Worm (Caenorhabditis elegans) whole organism, L4/young adult: Measurements from ENCODE around the gene K10G6.9.

Experiments
- W03F9.2 ChIP-seq: fragments of 150-350 bp; optimal IDR thresholded peaks from 2 replicates; lab custom pipeline; 2014; ENCODE audit warnings: missing biosample characterization, missing genetic modification characterization
- dao-5 ChIP-seq: sonication (generic microtip); optimal IDR thresholded peaks from 2 replicates; lab custom pipeline; 2016; ENCODE audit warnings: missing genotype, missing genetic modification characterization, moderate library complexity, missing compliant biosample characterization
- him-1 ChIP-seq: sonication (generic microtip); optimal IDR thresholded peaks from 2 replicates; lab custom pipeline; 2016; ENCODE audit warnings: missing genotype, missing genetic modification reagents, missing genetic modification characterization, missing compliant biosample characterization

The K10G6.9 gene

DNA sequence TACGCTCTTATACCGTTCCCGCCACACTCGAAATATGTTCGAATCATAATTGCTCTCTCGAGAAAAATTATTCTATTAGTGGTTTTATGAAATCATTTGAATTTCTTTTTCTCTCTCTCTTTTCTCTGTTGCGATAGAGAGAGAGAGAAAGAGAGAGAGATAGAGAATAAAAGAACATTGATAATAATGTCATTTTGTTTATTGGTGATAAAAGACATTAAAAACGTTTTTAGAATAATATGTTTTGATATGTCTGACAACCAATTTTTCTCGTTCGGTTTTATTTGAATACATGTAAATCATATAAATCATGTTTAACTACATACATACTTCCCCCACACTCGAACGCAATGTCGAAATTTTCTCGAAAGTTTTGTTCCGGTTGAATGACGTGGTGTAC is 19.1 kb upstream of the K10G6.9 start:
- TF ChIP-seq dao-5 (tag; lab: Kevin White, UChicago) (no peak), W03F9.2 (tag; lab: Kevin White, UChicago) (no peak), him-1 (tag; lab: Kevin White, UChicago) (no peak)

DNA sequence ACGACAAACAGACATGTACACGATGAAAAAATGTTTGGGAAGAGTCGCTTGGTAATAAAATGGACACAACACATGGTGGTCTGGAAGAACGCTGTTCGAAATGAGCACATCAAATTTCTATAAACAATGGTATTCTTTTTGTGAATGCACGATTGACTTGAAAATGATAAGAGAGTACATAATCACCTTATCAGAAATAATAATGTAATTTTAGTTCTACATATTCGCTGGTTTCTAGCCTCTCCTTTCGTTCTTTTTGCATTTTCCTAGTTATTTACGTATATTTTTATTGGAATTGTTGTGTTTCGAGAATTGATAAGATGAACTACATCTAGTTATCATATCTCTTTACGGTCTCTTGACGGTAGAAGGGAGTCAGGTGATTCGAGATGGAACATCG is 18.0 kb upstream of the K10G6.9 start:
- TF ChIP-seq dao-5 (tag; lab: Kevin White, UChicago) (no peak), W03F9.2 (tag; lab: Kevin White, UChicago) (no peak), him-1 (tag; lab: Kevin White, UChicago) (no peak)

DNA sequence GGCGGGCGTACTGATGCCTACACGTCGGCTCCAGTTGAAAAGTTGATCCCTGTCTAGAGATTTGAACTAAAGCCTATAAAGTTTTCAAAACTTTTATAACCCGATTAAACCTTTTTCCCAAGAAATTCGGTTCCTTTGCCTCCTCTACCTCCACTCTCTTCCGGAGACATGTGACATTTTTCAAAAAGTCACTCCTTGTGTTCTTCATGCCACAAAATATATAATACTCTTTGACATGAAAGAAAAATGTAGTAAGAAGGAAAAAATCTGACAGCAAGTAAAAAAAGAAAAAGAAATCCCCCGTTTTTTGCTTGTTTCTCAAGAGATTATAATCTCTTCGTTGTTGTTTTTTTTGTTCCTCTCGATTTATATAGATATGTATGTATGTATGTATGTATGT is 17.2 kb upstream of the K10G6.9 start:
- no peak for TF ChIP-seq W03F9.2 (tag; lab: Kevin White, UChicago)
- no peak for TF ChIP-seq dao-5 (tag; lab: Kevin White, UChicago)
- TF ChIP-seq him-1 (tag; lab: Kevin White, UChicago) = no peak

DNA sequence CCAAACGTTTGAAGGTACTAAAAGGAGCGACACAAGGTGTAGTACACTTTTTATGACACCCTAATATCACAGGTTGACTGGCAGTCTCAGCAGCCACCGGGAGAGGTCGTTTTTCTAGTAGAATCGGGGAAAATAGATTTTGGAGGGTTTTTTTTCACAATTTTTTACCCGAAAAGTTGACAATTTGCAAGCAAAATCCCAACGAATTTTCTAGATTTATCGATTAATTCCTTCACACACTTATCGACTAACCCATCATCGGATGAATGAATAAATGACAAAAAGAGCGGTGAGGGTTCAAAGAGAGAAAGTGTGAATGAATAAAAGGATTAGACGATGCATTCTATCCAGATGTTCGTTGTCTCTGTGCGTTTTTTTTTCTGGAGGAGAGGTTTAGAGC is 16.1 kb upstream of the K10G6.9 start:
- TF ChIP-seq him-1 (tag; lab: Kevin White, UChicago) (no peak), dao-5 (tag; lab: Kevin White, UChicago) (no peak), W03F9.2 (tag; lab: Kevin White, UChicago) (no peak)

DNA sequence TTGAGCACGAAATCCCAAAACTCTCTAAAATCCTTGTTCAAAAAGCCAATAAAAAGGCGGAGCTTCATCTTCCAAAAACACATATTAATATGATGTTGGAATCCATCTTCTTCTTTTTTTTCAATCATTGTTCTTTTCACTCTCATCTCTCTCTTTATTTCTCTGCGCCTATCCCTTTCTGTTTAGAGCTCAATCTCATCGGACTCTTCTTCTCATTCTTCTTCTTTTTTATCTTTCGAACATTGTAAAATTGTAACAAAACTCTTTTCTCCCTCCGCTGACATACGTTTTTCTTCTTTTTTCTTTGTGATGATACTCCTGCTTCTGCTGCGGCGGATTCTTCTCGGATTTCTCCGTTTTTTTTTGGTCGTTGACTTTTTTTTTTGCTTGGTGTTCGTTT is 15.3 kb upstream of the K10G6.9 start:
- TF ChIP-seq W03F9.2 (tag; lab: Kevin White, UChicago) (no peak), him-1 (tag; lab: Kevin White, UChicago) (no peak), dao-5 (tag; lab: Kevin White, UChicago) (no peak)

DNA sequence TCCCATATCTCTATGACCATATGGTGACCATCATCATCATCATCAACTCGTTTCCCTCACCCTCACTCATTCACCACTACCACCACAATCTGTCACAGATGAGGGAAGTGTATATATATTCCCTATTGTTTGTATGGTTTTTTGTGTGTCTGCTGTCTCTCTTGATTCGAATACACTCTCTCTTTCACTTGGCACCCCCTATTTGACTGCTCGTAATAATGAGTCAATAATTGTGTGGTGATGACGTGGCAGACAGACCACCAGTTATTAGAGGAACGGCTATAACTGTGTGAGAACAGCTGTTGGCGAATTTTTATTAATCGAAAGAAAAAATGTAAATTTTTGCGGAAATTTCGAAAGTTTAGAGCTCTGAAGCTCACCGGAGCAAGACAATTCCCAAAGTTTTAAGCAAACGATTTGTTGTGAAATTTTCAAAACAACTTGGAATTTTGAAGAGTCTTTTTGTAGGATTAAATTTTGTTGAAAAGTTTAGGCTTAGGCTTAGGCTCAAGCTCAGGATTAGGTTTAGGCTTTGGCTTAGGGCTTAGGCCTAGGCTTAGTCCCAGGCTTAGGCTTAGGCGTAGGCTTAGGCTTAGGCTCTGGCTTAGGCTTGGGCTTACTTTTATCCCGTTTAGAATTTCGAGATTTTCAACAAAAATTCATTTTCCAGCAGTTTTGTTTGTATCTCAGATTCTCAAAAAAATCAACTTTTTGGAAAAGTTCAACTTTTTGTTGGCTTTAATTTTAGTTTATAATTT is 14.4 kb upstream of the K10G6.9 start:
- TF ChIP-seq W03F9.2 (tag; lab: Kevin White, UChicago) (no peak), him-1 (tag; lab: Kevin White, UChicago) (no peak), dao-5 (tag; lab: Kevin White, UChicago) (no peak)

DNA sequence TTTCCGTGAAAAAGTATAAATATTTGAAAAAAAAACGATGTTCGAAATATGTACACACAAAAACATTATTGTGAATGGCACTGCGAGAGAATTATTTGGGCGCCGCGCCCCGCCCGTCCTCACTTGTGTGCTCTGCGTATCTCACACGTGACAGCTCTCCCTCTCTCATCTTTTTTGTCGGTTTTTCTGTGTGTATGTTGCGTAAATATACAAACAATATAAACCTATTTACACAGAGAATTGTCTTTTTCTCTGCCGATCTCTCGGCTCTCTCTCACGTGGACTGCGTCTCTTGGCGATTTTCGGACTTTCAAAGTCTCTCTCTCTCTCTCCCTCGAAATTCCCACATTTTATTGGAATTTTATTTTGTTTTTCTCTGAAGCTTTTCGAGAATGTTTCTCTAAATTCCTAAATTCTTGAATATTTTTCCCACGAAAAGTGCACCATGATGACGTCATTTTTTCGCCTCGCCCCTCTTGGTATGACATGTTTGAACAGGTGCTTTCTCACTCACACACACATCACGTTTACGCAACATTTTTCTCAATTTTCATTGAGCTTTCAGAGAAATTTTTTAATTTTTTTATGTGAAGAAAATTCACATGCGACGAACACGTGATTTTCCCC is 13.3 kb upstream of the K10G6.9 start:
- TF ChIP-seq W03F9.2 (tag; lab: Kevin White, UChicago) (peak; percentile 35), dao-5 (tag; lab: Kevin White, UChicago) (no peak), him-1 (tag; lab: Kevin White, UChicago) (no peak)

DNA sequence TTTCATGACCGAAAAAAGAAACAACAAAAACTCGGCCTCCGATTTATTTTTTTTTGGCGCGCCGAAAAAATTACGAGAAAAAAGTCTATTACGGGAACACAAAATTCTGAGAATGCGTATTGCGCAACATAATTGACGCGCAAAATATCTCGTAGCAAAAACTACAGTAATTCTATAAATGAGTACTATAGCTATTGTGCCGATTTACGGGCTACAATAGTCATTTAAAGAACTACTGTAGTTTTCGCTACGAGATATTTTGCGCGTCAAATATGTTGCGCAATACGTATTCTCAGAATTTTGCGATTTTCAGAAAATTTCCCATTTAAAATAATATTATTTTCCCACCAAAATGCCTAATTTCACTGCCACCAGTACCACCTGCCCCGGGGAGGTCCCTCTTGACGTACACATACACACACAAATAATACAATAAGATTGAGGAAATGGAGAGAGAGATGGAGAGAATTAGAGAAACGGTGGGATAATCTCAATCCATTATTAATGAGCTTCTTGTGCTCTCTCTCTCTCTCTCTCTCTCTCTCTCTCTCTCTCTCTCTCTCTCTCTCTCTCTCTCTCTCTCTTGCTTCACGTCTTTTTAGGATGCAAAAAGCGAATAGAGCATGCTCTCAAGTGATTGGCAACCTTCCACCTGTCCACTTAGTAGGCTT is 12.5 kb upstream of the K10G6.9 start:
- TF ChIP-seq dao-5 (tag; lab: Kevin White, UChicago) (no peak), him-1 (tag; lab: Kevin White, UChicago) (no peak), W03F9.2 (tag; lab: Kevin White, UChicago) (no peak)

DNA sequence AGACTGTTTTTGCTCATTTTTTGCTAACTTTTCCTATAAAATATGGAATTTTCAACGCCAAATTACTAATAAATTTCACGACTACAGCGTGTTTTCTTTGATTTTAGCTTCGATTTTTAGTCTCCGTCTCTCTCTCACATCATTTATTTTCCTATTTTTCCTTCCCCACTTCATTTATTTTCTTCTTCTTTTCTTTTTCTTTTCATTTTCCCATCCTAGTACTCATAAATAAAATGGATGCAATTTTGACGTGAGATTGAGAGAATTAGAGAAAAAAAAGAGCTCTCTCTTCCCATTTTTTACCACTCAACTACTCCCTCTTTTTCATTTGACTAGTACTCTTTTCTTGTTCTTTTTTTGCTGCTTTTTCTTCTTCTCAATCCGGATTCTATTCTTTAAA is 11.8 kb upstream of the K10G6.9 start:
- TF ChIP-seq W03F9.2 (tag; lab: Kevin White, UChicago) = no peak
- no peak for TF ChIP-seq dao-5 (tag; lab: Kevin White, UChicago)
- TF ChIP-seq him-1 (tag; lab: Kevin White, UChicago) = no peak

DNA sequence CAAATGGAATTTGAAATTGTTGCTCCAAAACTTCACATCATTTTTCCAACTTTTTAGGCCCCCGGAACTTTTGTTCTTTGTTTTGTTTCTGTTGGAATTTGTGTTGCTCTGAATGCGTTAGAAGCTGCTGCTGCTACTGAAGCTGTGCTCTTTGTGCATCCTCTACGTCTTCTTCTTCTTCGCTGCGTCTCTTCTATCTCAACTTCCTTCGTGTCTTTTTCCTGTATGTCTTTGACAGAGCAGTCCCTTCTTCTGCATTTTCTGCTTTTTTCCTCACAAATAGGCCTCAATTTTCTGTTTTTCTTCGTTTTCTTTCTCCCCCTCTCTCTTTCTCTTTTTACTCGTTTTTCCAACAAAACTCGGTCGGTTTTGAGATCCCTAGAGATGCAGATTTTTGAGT is 10.8 kb upstream of the K10G6.9 start:
- TF ChIP-seq W03F9.2 (tag; lab: Kevin White, UChicago) (no peak), dao-5 (tag; lab: Kevin White, UChicago) (no peak), him-1 (tag; lab: Kevin White, UChicago) (no peak)

DNA sequence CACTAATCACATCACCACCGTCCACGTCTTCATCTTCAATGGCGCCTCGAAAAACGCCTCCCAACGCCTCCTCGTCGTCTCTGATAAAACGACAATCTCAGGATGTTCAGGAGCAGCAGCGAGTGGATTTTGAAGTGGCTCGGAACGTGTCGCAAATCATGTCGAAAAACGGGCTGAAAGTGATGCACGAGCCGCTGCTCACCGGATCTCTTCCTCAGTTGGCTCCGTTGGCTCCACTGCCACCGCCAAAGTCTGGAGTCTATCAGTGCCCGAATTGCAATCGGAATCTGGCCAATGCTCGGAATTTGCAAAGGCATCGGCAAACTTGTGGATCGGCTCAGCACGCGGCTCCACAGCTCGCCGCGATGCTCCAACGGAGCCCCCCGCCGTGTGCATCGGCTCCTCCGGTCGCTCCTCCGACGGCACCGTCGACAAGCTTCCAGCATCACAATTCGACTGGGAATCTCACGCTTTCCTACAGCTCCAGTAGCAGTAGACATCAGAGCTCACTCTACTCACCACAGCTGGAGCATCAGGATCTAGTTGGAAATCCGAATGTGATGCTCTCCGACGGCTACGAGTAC is 7.7 kb upstream of the K10G6.9 start:
- TF ChIP-seq dao-5 (tag; lab: Kevin White, UChicago) (no peak), him-1 (tag; lab: Kevin White, UChicago) (no peak), W03F9.2 (tag; lab: Kevin White, UChicago) (no peak)

DNA sequence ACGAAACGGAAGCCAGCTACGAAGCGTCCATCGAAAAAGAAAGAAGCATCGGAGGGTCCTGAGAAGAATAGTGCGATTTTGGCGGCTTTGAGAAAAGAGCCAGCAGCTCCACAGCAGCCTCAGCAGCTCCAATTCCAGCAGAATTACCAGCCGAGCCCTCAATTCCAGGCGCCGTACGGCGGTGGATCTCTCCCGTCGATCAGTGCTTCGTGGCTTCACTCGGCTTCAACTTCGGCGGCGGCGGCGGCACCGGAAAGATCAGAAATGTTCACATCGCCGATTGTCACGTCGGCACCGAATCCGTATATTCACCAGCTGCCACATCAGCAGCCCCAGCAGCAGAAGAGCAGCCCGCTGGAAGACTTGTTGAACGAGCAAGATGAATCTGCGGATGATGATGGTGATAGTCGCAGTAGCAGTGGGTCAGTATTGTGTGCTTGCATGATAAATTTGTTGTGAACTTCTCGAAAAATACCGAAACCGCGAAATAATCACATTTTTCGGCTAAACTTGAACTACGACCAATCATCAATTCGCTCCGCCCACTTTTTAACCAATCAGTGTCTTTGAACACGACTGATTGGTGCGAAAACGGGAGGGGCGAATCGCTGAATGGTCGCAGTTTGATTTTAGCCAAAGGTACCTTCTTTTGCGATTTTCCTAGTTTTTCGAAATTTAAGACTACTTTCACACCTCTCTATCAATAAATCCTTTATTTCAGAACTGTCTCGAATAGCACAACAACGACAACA is 6.2 kb upstream of the K10G6.9 start:
- TF ChIP-seq W03F9.2 (tag; lab: Kevin White, UChicago) (no peak), dao-5 (tag; lab: Kevin White, UChicago) (no peak)
